Fruit fly (Drosophila melanogaster) whole organism, embryonic: ENCODE results near the gene CCT7.

Source experiments
- Asciz ChIP-seq: fragments of 200-800 bp; sonication (Bioruptor generic); optimal IDR thresholded peaks from 2 replicates; lab custom pipeline; 2017; ENCODE audit warnings: missing biosample characterization, mild to moderate bottlenecking, missing genetic modification characterization, missing genetic modification reagents
- Awh ChIP-seq: fragments of 200-800 bp; sonication (Bioruptor generic); IDR thresholded peaks from 2 replicates; pipeline ENCODE4, ENCODE4 v1.3.6; 2022; ENCODE audit warnings: missing biosample characterization, missing genetic modification characterization
- Bdp1 ChIP-seq: fragments of 200-800 bp; sonication (Bioruptor generic); optimal IDR thresholded peaks from 3 replicates; lab custom pipeline; 2016; ENCODE audit warnings: missing biosample characterization, missing genetic modification characterization
- CG11504 ChIP-seq: fragments of 200-800 bp; sonication (Bioruptor generic); optimal IDR thresholded peaks from 3 replicates; lab custom pipeline; 2019; ENCODE audit warnings: missing biosample characterization, mild to moderate bottlenecking, missing genetic modification characterization, moderate library complexity
- CG11695 ChIP-seq: fragments of 200-800 bp; sonication (Bioruptor generic); IDR thresholded peaks from 3 replicates; pipeline ENCODE4 v1.3.6; 2022; ENCODE audit warnings: missing biosample characterization, missing genetic modification characterization
- CG12769 ChIP-seq: fragments of 200-800 bp; sonication (Bioruptor generic); optimal IDR thresholded peaks from 2 replicates; lab custom pipeline; 2019; ENCODE audit warnings: missing biosample characterization, mild to moderate bottlenecking, missing genetic modification characterization, moderate library complexity
- CG13424 ChIP-seq: fragments of 200-800 bp; sonication (Bioruptor generic); optimal IDR thresholded peaks from 2 replicates; lab custom pipeline; 2019; ENCODE audit warnings: missing biosample characterization, mild to moderate bottlenecking, missing genetic modification characterization, moderate library complexity
- CG15514 ChIP-seq: fragments of 200-800 bp; sonication (Bioruptor generic); optimal IDR thresholded peaks from 3 replicates; lab custom pipeline; 2017; ENCODE audit warnings: missing biosample characterization, missing genetic modification characterization, mild to moderate bottlenecking, moderate library complexity, missing genetic modification reagents
- CG15601 ChIP-seq: fragments of 200-800 bp; sonication (Bioruptor generic); optimal IDR thresholded peaks from 3 replicates; lab custom pipeline; 2019; ENCODE audit warnings: missing biosample characterization, mild to moderate bottlenecking, missing genetic modification characterization, moderate library complexity
- CG16779 ChIP-seq: fragments of 200-800 bp; sonication (Bioruptor generic); IDR thresholded peaks from 2 replicates; pipeline ENCODE4 v1.3.6; 2022; ENCODE audit warnings: missing biosample characterization, missing genetic modification characterization
- CG2678 ChIP-seq: fragments of 200-800 bp; sonication (Bioruptor generic); optimal IDR thresholded peaks from 3 replicates; lab custom pipeline; 2019; ENCODE audit warnings: missing biosample characterization, mild to moderate bottlenecking, missing genetic modification characterization, moderate library complexity
- CG2712 ChIP-seq: fragments of 200-800 bp; optimal IDR thresholded peaks from 3 replicates; lab custom pipeline; 2019; ENCODE audit warnings: missing biosample characterization, mild to moderate bottlenecking, missing genetic modification characterization, moderate library complexity
- CG30403 ChIP-seq: fragments of 200-800 bp; sonication (Bioruptor generic); optimal IDR thresholded peaks from 3 replicates; lab custom pipeline; 2016; ENCODE audit warnings: missing biosample characterization, missing genetic modification characterization
- CG30431 ChIP-seq: fragments of 200-800 bp; sonication (Bioruptor generic); optimal IDR thresholded peaks from 2 replicates; lab custom pipeline; 2017; ENCODE audit warnings: missing biosample characterization, missing genetic modification characterization
- CG32532 ChIP-seq: fragments of 200-800 bp; sonication (Bioruptor generic); IDR thresholded peaks from 2 replicates; pipeline ENCODE4 v1.3.6; 2022; ENCODE audit warnings: missing biosample characterization, missing genetic modification characterization
- CG32767 ChIP-seq: fragments of 200-800 bp; sonication (Bioruptor generic); IDR thresholded peaks from 2 replicates; pipeline ENCODE4 v1.3.6; 2022; ENCODE audit warnings: missing biosample characterization, missing genetic modification characterization
- CG4282 ChIP-seq: fragments of 200-800 bp; sonication (Bioruptor generic); optimal IDR thresholded peaks from 2 replicates; lab custom pipeline; 2016; ENCODE audit warnings: missing biosample characterization, missing genetic modification characterization
- CG5245 ChIP-seq: fragments of 200-800 bp; sonication (Bioruptor generic); optimal IDR thresholded peaks from 3 replicates; lab custom pipeline; 2016; ENCODE audit warnings: missing biosample characterization, missing genetic modification characterization
- CG6272 ChIP-seq: fragments of 200-800 bp; sonication (Bioruptor generic); IDR thresholded peaks from 2 replicates; pipeline ENCODE4 v1.3.6; 2022; ENCODE audit warnings: missing biosample characterization, missing genetic modification characterization
- CG8388 ChIP-seq: fragments of 200-800 bp; sonication (Bioruptor generic); optimal IDR thresholded peaks from 2 replicates; lab custom pipeline; 2019; ENCODE audit warnings: missing biosample characterization, mild to moderate bottlenecking, missing genetic modification characterization, moderate library complexity
- CG8765 ChIP-seq: fragments of 200-800 bp; sonication (Bioruptor generic); IDR thresholded peaks from 2 replicates; pipeline ENCODE4 v1.3.6; 2022; ENCODE audit warnings: missing biosample characterization, missing genetic modification characterization
- CG9817 ChIP-seq: fragments of 200-800 bp; sonication (Bioruptor generic); optimal IDR thresholded peaks from 2 replicates; lab custom pipeline; 2018; ENCODE audit warnings: missing biosample characterization, mild to moderate bottlenecking, missing genetic modification characterization, moderate library complexity
- Dip2 ChIP-seq: fragments of 200-800 bp; sonication (Bioruptor generic); IDR thresholded peaks from 2 replicates; pipeline ENCODE4 v1.3.6; 2022; ENCODE audit warnings: missing biosample characterization, missing genetic modification characterization
- Elba2 ChIP-seq: fragments of 200-800 bp; sonication (Bioruptor generic); optimal IDR thresholded peaks from 3 replicates; lab custom pipeline; 2016; ENCODE audit warnings: missing biosample characterization, missing genetic modification characterization
- Gsc ChIP-seq: fragments of 200-800 bp; sonication (Bioruptor generic); IDR thresholded peaks from 2 replicates; pipeline ENCODE4 v1.3.6; 2022; ENCODE audit warnings: missing biosample characterization, missing genetic modification characterization
- Gug ChIP-seq: fragments of 200-800 bp; sonication (Bioruptor generic); IDR thresholded peaks from 4 replicates; pipeline ENCODE4 v1.3.6; 2022; ENCODE audit warnings: missing biosample characterization, missing genetic modification characterization
- HHEX ChIP-seq: fragments of 200-800 bp; sonication (Bioruptor generic); optimal IDR thresholded peaks from 3 replicates; lab custom pipeline; 2017; ENCODE audit warnings: missing biosample characterization, mild to moderate bottlenecking, missing genetic modification characterization, missing genetic modification reagents
- Hey ChIP-seq: fragments of 200-800 bp; sonication (Bioruptor generic); optimal IDR thresholded peaks from 3 replicates; lab custom pipeline; 2018; ENCODE audit warnings: missing biosample characterization, mild to moderate bottlenecking, missing genetic modification characterization
- NC2β ChIP-seq: fragments of 200-800 bp; sonication (Bioruptor generic); optimal IDR thresholded peaks from 2 replicates; lab custom pipeline; 2016; ENCODE audit warnings: missing biosample characterization, missing genetic modification characterization
- Ptx1 ChIP-seq: fragments of 200-800 bp; sonication (Bioruptor generic); IDR thresholded peaks from 2 replicates; pipeline ENCODE4 v1.3.6; 2022; ENCODE audit warnings: missing biosample characterization, missing genetic modification characterization
- Sry-β ChIP-seq: fragments of 200-800 bp; sonication (Bioruptor generic); optimal IDR thresholded peaks from 2 replicates; lab custom pipeline; 2018; ENCODE audit warnings: missing biosample characterization, mild to moderate bottlenecking, missing genetic modification characterization, moderate library complexity
- Sry-δ ChIP-seq: fragments of 200-800 bp; sonication (Bioruptor generic); optimal IDR thresholded peaks from 2 replicates; lab custom pipeline; 2016; ENCODE audit warnings: missing biosample characterization, missing genetic modification characterization
- TFAM ChIP-seq: fragments of 200-800 bp; sonication (Bioruptor generic); optimal IDR thresholded peaks from 2 replicates; lab custom pipeline; 2017; ENCODE audit warnings: missing biosample characterization, missing genetic modification characterization, inconsistent platforms
- Vsx1 ChIP-seq: fragments of 200-800 bp; sonication (Bioruptor generic); optimal IDR thresholded peaks from 2 replicates; lab custom pipeline; 2017; ENCODE audit warnings: missing biosample characterization, mild to moderate bottlenecking, missing genetic modification characterization, missing genetic modification reagents
- Xrp1 ChIP-seq: fragments of 200-800 bp; sonication (Bioruptor generic); IDR thresholded peaks from 2 replicates; pipeline ENCODE4 v1.3.6; 2022; ENCODE audit warnings: missing biosample characterization, missing genetic modification characterization
- YL-1 ChIP-seq: fragments of 200-800 bp; sonication (Bioruptor generic); optimal IDR thresholded peaks from 3 replicates; lab custom pipeline; 2017; ENCODE audit warnings: missing biosample characterization, mild to moderate bottlenecking, missing genetic modification characterization
- grn ChIP-seq: fragments of 200-800 bp; sonication (Bioruptor generic); optimal IDR thresholded peaks from 3 replicates; lab custom pipeline; 2017; ENCODE audit warnings: missing biosample characterization, missing genetic modification characterization
- gsb-n ChIP-seq: fragments of 200-800 bp; sonication (Bioruptor generic); optimal IDR thresholded peaks from 3 replicates; lab custom pipeline; 2018; ENCODE audit warnings: missing biosample characterization, mild to moderate bottlenecking, missing genetic modification characterization
- hth ChIP-seq: fragments of >200 bp; optimal IDR thresholded peaks from 2 replicates; lab custom pipeline; 2017; ENCODE audit warnings: inconsistent platforms
- knrl ChIP-seq: fragments of 200-800 bp; sonication (Bioruptor generic); IDR thresholded peaks from 3 replicates; pipeline ENCODE4 v1.3.6; 2022; ENCODE audit warnings: missing biosample characterization, missing genetic modification characterization; ENCODE audit not compliant: partially characterized antibody
- mirr ChIP-seq: fragments of 200-800 bp; sonication (Bioruptor generic); optimal IDR thresholded peaks from 3 replicates; lab custom pipeline; 2018; ENCODE audit warnings: missing biosample characterization, mild to moderate bottlenecking, missing genetic modification characterization
- nerfin-2 ChIP-seq: fragments of 200-800 bp; sonication (Bioruptor generic); IDR thresholded peaks from 2 replicates; pipeline ENCODE4 v1.3.6; 2022; ENCODE audit warnings: missing biosample characterization, missing genetic modification characterization; ENCODE audit not compliant: partially characterized antibody
- pfk ChIP-seq: fragments of 200-800 bp; sonication (Bioruptor generic); optimal IDR thresholded peaks from 2 replicates; lab custom pipeline; 2018; ENCODE audit warnings: missing biosample characterization, mild to moderate bottlenecking, missing genetic modification characterization, moderate library complexity
- row ChIP-seq: fragments of 200-800 bp; sonication (Bioruptor generic); IDR thresholded peaks from 3 replicates; pipeline ENCODE4 v1.3.6; 2022; ENCODE audit warnings: missing biosample characterization, missing genetic modification characterization
- scrt ChIP-seq: fragments of 200-800 bp; sonication (Bioruptor generic); optimal IDR thresholded peaks from 2 replicates; lab custom pipeline; 2018; ENCODE audit warnings: missing biosample characterization, mild to moderate bottlenecking, missing genetic modification characterization, moderate library complexity
- shn ChIP-seq: fragments of 200-800 bp; sonication (Bioruptor generic); optimal IDR thresholded peaks from 3 replicates; lab custom pipeline; 2016; ENCODE audit warnings: missing biosample characterization, missing genetic modification characterization
- sim ChIP-seq: fragments of 200-800 bp; sonication (Bioruptor generic); IDR thresholded peaks from 2 replicates; pipeline ENCODE4 v1.3.6; 2022; ENCODE audit warnings: missing biosample characterization, missing genetic modification characterization
- sqz ChIP-seq: fragments of 200-800 bp; sonication (Bioruptor generic); optimal IDR thresholded peaks from 3 replicates; lab custom pipeline; 2018; ENCODE audit warnings: missing biosample characterization, mild to moderate bottlenecking, missing genetic modification characterization
- trh ChIP-seq: fragments of 200-800 bp; sonication (Bioruptor generic); optimal IDR thresholded peaks from 2 replicates; lab custom pipeline; 2016; ENCODE audit warnings: missing biosample characterization, missing genetic modification characterization

CCT7 gene

DNA sequence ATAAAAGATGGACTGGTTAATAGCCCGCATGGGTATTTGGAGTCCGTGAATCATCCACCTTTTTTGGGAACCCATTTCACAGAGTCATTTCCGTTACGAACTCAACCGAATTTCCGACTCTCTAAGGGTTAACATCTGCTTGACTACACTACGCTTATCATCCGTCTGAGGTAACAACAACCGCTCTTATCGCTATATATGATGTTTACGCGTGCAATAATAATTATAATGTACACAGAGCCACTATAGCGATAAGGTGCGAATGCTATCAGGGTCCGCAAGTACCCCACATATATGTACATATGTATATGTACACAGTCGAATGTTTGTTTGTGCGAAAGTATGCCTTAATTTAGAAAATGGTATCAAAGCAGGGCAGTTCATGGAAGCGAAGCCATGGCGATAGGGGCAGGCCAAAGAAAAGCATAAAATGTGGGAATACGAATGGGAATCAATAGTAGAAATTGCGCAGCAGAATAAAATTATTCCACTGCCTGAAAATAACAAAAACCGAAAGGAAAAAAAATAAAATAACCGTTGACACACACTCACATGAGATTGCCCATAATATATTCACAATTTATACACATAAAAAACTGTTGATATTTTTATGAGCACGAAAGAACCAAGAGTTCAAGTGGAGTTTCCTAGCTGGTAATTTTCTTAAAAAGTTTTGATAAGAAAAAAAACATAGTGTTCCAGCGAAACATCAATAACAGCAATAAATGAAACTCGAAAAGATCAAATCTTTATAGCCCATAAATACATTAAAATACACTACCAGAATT, 9.2 kb downstream of the CCT7 start (continued):
- TF ChIP-seq Sry-δ (peak; percentile 15), CG30431 (GFP tag; lab: Kevin White, UChicago) (no peak), CG11695 (GFP tag; lab: Robert Waterston, UW) (peak; percentile 26; the same call in 1 of the 3 replicates), CG11504 (tag; lab: Kevin White, UChicago) (no peak), CG15514 (peak; percentile 85), trh (peak; percentile 39), CG2678 (tag; lab: Kevin White, UChicago) (peak; percentile 82), nerfin-2 (GFP tag; lab: Robert Waterston, UW) (no peak), gsb-n (tag; lab: Kevin White, UChicago) (peak; percentile 86), Gug (GFP tag; lab: Robert Waterston, UW) (peak; percentile 18; the same call in 1 of the 4 replicates), Vsx1 (GFP tag; lab: Kevin White, UChicago) (peak; percentile 94), HHEX (GFP tag; lab: Kevin White, UChicago) (peak; percentile 93), TFAM (GFP tag; lab: Kevin White, UChicago) (peak; percentile 51), Ptx1 (peak; percentile 77), CG12769 (peak; percentile 96), CG6272 (GFP tag; lab: Robert Waterston, UW) (no peak), row (GFP tag; lab: Robert Waterston, UW) (no peak; the same call in 2 of the 3 replicates), shn (GFP tag; lab: Kevin White, UChicago) (peak; percentile 23), sqz (peak; percentile 85), CG8388 (peak; percentile 65), Sry-β (GFP tag; lab: Kevin White, UChicago) (peak; percentile 71), CG16779 (peak; percentile 81), pfk (GFP tag; lab: Kevin White, UChicago) (peak; percentile 87), hth (lab: Kevin White, UChicago) (no peak), CG13424 (tag; lab: Kevin White, UChicago) (peak; percentile 85), Xrp1 (GFP tag; lab: Robert Waterston, UW) (peak; percentile 88), Bdp1 (peak; percentile 82), Elba2 (GFP tag; lab: Kevin White, UChicago) (no peak), Gsc (GFP tag; lab: Robert Waterston, UW) (no peak), CG4282 (GFP tag; lab: Kevin White, UChicago) (peak; percentile 73), grn (GFP tag; lab: Kevin White, UChicago) (peak; percentile 98), CG32532 (peak; percentile 84), Awh (GFP tag; lab: Robert Waterston, UW) (peak; percentile 94), CG30403 (GFP tag; lab: Kevin White, UChicago) (no peak), mirr (GFP tag; lab: Kevin White, UChicago) (peak; percentile 100), YL-1 (GFP tag; lab: Kevin White, UChicago) (peak; percentile 93), CG2712 (peak; percentile 32), sim (GFP tag; lab: Robert Waterston, UW) (0 out of 2 replicates have a peak, but pooled peaks have one; percentile 53), Dip2 (GFP tag; lab: Robert Waterston, UW) (no peak), NC2β (GFP tag; lab: Kevin White, UChicago) (peak; percentile 86), Asciz (GFP tag; lab: Kevin White, UChicago) (peak; percentile 94), CG9817 (tag; lab: Kevin White, UChicago) (peak; percentile 56), CG32767 (GFP tag; lab: Robert Waterston, UW) (peak; percentile 38; the same call in 1 of the 2 replicates), Hey (tag; lab: Kevin White, UChicago) (peak; percentile 97), CG15601 (peak; percentile 96), CG8765 (GFP tag; lab: Robert Waterston, UW) (no peak), scrt (GFP tag; lab: Kevin White, UChicago) (peak; percentile 73), CG5245 (peak; percentile 17), knrl (GFP tag; lab: Robert Waterston, UW) (no peak)
